Worm (Caenorhabditis elegans): ENCODE measurements around the gene F58A6.2.

- no peak for TF ChIP-seq snpc-4 (tag; optimal IDR thresholded peaks at IDR 0.05)
- no peak for TF ChIP-seq jun-1 (tag; optimal IDR thresholded peaks at IDR 0.05)
- no peak for TF ChIP-seq mdl-1 (tag; optimal IDR thresholded peaks at IDR 0.05)
- no peak for TF ChIP-seq nhr-76 (tag; optimal IDR thresholded peaks at IDR 0.05)
- no peak for TF ChIP-seq elt-3 (tag; optimal IDR thresholded peaks at IDR 0.05)
- peak; percentile 72 for TF ChIP-seq unc-62 (GFP tag; optimal IDR thresholded peaks at IDR 0.05)
- TF ChIP-seq nhr-28 (tag; optimal IDR thresholded peaks at IDR 0.05) = no peak
- TF ChIP-seq ceh-9 (tag; optimal IDR thresholded peaks at IDR 0.05) = no peak
- no peak for TF ChIP-seq elt-2 (tag; optimal IDR thresholded peaks at IDR 0.05)
- no peak for TF ChIP-seq nhr-11 (tag; optimal IDR thresholded peaks at IDR 0.05)
- TF ChIP-seq tbx-2 (tag; optimal IDR thresholded peaks at IDR 0.05) = no peak
- no peak for TF ChIP-seq aly-2 (tag; optimal IDR thresholded peaks at IDR 0.05)
- no peak for TF ChIP-seq ztf-4 (tag; optimal IDR thresholded peaks at IDR 0.05)
These were observed 15.9 kb upstream of the F58A6.2 start for ce11 chrII:5120612-5121011.

Data from whole organism, L3 larva.